Worm (Caenorhabditis elegans): ENCODE data around the gene gfi-1.

- TF ChIP-seq aha-1 (tag; optimal IDR thresholded peaks at IDR 0.05) (no peak), unc-86 (tag; optimal IDR thresholded peaks at IDR 0.05) (peak; percentile 31)
Observed at ce11 chrV:6348133-6348532, 51.6 kb downstream of the gfi-1 start.

All from whole organism, L1 larva.